Worm (Caenorhabditis elegans) whole organism, late embryonic: ENCODE measurements around the gene dtmk-1.

Experiments used
- C08G9.2 ChIP-seq: sonication (generic microtip); optimal IDR thresholded peaks from 2 replicates; lab custom pipeline; 2016; ENCODE audit warnings: mild to moderate bottlenecking, missing genetic modification characterization, moderate library complexity, missing compliant biosample characterization
- ama-1 ChIP-seq: fragments of 150-350 bp; optimal IDR thresholded peaks from 2 replicates; lab custom pipeline; 2014
- ceh-2 ChIP-seq: sonication (generic microtip); optimal IDR thresholded peaks from 2 replicates; lab custom pipeline; 2016; ENCODE audit warnings: missing genotype, missing genetic modification characterization, missing compliant biosample characterization
- che-1 ChIP-seq: sonication (generic microtip); optimal IDR thresholded peaks from 2 replicates; lab custom pipeline; 2016; ENCODE audit warnings: mild to moderate bottlenecking, missing genetic modification characterization, missing compliant biosample characterization
- gmeb-2 ChIP-seq: sonication (generic microtip); optimal IDR thresholded peaks from 2 replicates; lab custom pipeline; 2016; ENCODE audit warnings: missing genetic modification characterization, inconsistent platforms, missing compliant biosample characterization
- nfya-1 ChIP-seq: sonication (generic microtip); optimal IDR thresholded peaks from 2 replicates; lab custom pipeline; 2017; ENCODE audit warnings: missing genetic modification characterization, mild to moderate bottlenecking, missing compliant biosample characterization, antibody characterized with exemption, moderate library complexity
- nhr-11 ChIP-seq: fragments of 150-350 bp; optimal IDR thresholded peaks from 2 replicates; lab custom pipeline; 2014; ENCODE audit warnings: missing biosample characterization, missing genetic modification characterization
- pag-3 ChIP-seq: sonication (generic microtip); optimal IDR thresholded peaks from 2 replicates; lab custom pipeline; 2016; ENCODE audit warnings: missing compliant biosample characterization, missing genetic modification characterization, borderline replicate concordance
- pqm-1 ChIP-seq: sonication (generic microtip); optimal IDR thresholded peaks from 2 replicates; lab custom pipeline; 2016; ENCODE audit warnings: missing genetic modification characterization, missing compliant biosample characterization
- sdc-2 ChIP-seq: sonication (generic microtip); optimal IDR thresholded peaks from 2 replicates; lab custom pipeline; 2016; ENCODE audit warnings: missing genotype, missing genetic modification characterization, missing compliant biosample characterization
- sox-4 ChIP-seq: sonication (generic microtip); optimal IDR thresholded peaks from 2 replicates; lab custom pipeline; 2017; ENCODE audit warnings: mild to moderate bottlenecking, missing genetic modification characterization, inconsistent platforms, missing compliant biosample characterization
- unc-86 ChIP-seq: sonication (generic microtip); optimal IDR thresholded peaks from 2 replicates; lab custom pipeline; 2016; ENCODE audit warnings: missing genetic modification characterization, missing compliant biosample characterization

- TF ChIP-seq unc-86 (tag; lab: Kevin White, UChicago), result no peak
- TF ChIP-seq nhr-11 (tag; lab: Kevin White, UChicago), result no peak
- TF ChIP-seq pqm-1, result no peak
- TF ChIP-seq sox-4 (tag; lab: Kevin White, UChicago), result no peak
- TF ChIP-seq C08G9.2 (tag; lab: Kevin White, UChicago), result no peak
- no peak for TF ChIP-seq sdc-2
- no peak for TF ChIP-seq gmeb-2 (tag; lab: Kevin White, UChicago)
- TF ChIP-seq nfya-1, result no peak
- TF ChIP-seq pag-3 (tag; lab: Kevin White, UChicago), result no peak
- no peak for TF ChIP-seq ama-1 (lab: Kevin White, UChicago)
- no peak for TF ChIP-seq che-1 (tag; lab: Kevin White, UChicago)
- no peak for TF ChIP-seq ceh-2 (tag; lab: Kevin White, UChicago)
Observed at ce11 chrII:9931476-9931875, 35.4 kb downstream of the dtmk-1 start, which contains the start of gene pho-11.
